Fruit fly (Drosophila melanogaster) whole organism, embryonic: Measurements from ENCODE around the gene barr.

Experiments used
- ATbp ChIP-seq: fragments of 200-800 bp; sonication (Bioruptor generic); optimal IDR thresholded peaks from 2 replicates; lab custom pipeline; 2017; ENCODE audit warnings: missing biosample characterization, mild to moderate bottlenecking, missing genetic modification characterization, missing genetic modification reagents
- Ada2b ChIP-seq: fragments of 200-800 bp; sonication (Bioruptor generic); IDR thresholded peaks from 2 replicates; pipeline ENCODE4 v1.3.6; 2022; ENCODE audit warnings: missing biosample characterization, missing genetic modification characterization
- Asciz ChIP-seq: fragments of 200-800 bp; sonication (Bioruptor generic); optimal IDR thresholded peaks from 2 replicates; lab custom pipeline; 2017; ENCODE audit warnings: missing biosample characterization, mild to moderate bottlenecking, missing genetic modification characterization, missing genetic modification reagents
- Atf-2 ChIP-seq: fragments of 200-800 bp; sonication (Bioruptor generic); optimal IDR thresholded peaks from 2 replicates; lab custom pipeline; 2016; ENCODE audit warnings: missing biosample characterization, missing genetic modification characterization
- CG11695 ChIP-seq: fragments of 200-800 bp; sonication (Bioruptor generic); IDR thresholded peaks from 3 replicates; pipeline ENCODE4 v1.3.6; 2022; ENCODE audit warnings: missing biosample characterization, missing genetic modification characterization
- CG11696 ChIP-seq: fragments of 200-800 bp; sonication (Bioruptor generic); IDR thresholded peaks from 2 replicates; pipeline ENCODE4 v1.3.6; 2022; ENCODE audit warnings: missing biosample characterization, missing genetic modification characterization
- CG13123 ChIP-seq: fragments of 200-800 bp; sonication (Bioruptor generic); optimal IDR thresholded peaks from 2 replicates; lab custom pipeline; 2016; ENCODE audit warnings: missing biosample characterization, missing genetic modification characterization
- CG15479 ChIP-seq: fragments of 200-800 bp; sonication (Bioruptor generic); optimal IDR thresholded peaks from 3 replicates; lab custom pipeline; 2019; ENCODE audit warnings: missing biosample characterization, mild to moderate bottlenecking, missing genetic modification characterization, moderate library complexity
- CG16779 ChIP-seq: fragments of 200-800 bp; sonication (Bioruptor generic); IDR thresholded peaks from 2 replicates; pipeline ENCODE4 v1.3.6; 2022; ENCODE audit warnings: missing biosample characterization, missing genetic modification characterization
- CG17186 ChIP-seq: fragments of 200-800 bp; sonication (Bioruptor generic); optimal IDR thresholded peaks from 3 replicates; lab custom pipeline; 2017; ENCODE audit warnings: missing biosample characterization, missing genetic modification reagents, missing genetic modification characterization
- CG30431 ChIP-seq: fragments of 200-800 bp; sonication (Bioruptor generic); optimal IDR thresholded peaks from 2 replicates; lab custom pipeline; 2017; ENCODE audit warnings: missing biosample characterization, missing genetic modification characterization
- CG31388 ChIP-seq: fragments of 200-800 bp; sonication (Bioruptor generic); optimal IDR thresholded peaks from 2 replicates; lab custom pipeline; 2016; ENCODE audit warnings: missing biosample characterization, missing genetic modification characterization
- CG32772 ChIP-seq: fragments of 200-800 bp; sonication (Bioruptor generic); IDR thresholded peaks from 2 replicates; pipeline ENCODE4 v1.3.6; 2022; ENCODE audit warnings: missing biosample characterization, missing genetic modification characterization
- CG3281 ChIP-seq: fragments of 200-800 bp; sonication (Bioruptor generic); optimal IDR thresholded peaks from 3 replicates; lab custom pipeline; 2017; ENCODE audit warnings: missing biosample characterization, mild to moderate bottlenecking, missing genetic modification characterization
- CG5180 ChIP-seq: fragments of 200-800 bp; sonication (Bioruptor generic); optimal IDR thresholded peaks from 3 replicates; lab custom pipeline; 2017; ENCODE audit warnings: missing biosample characterization, missing genetic modification characterization, mild to moderate bottlenecking, moderate library complexity, missing genetic modification reagents
- CG5953 ChIP-seq: fragments of 200-800 bp; sonication (Bioruptor generic); IDR thresholded peaks from 2 replicates; pipeline ENCODE4 v1.3.6; 2022; ENCODE audit warnings: missing biosample characterization, missing genetic modification characterization
- CG6272 ChIP-seq: fragments of 200-800 bp; sonication (Bioruptor generic); IDR thresholded peaks from 2 replicates; pipeline ENCODE4 v1.3.6; 2022; ENCODE audit warnings: missing biosample characterization, missing genetic modification characterization
- CG8388 ChIP-seq: fragments of 200-800 bp; sonication (Bioruptor generic); optimal IDR thresholded peaks from 2 replicates; lab custom pipeline; 2019; ENCODE audit warnings: missing biosample characterization, mild to moderate bottlenecking, missing genetic modification characterization, moderate library complexity
- Dad ChIP-seq: fragments of 200-800 bp; sonication (Bioruptor generic); optimal IDR thresholded peaks from 3 replicates; lab custom pipeline; 2016; ENCODE audit warnings: missing biosample characterization, missing genetic modification characterization
- Doc2 ChIP-seq: fragments of 200-800 bp; sonication (Bioruptor generic); IDR thresholded peaks from 2 replicates; pipeline ENCODE4 v1.3.6; 2022; ENCODE audit warnings: missing biosample characterization, missing genetic modification characterization
- Dref ChIP-seq: fragments of 200-800 bp; sonication (Bioruptor generic); IDR thresholded peaks from 2 replicates; pipeline ENCODE4 v1.3.6; 2022; ENCODE audit warnings: missing biosample characterization, missing genetic modification characterization
- ERR ChIP-seq: fragments of 200-800 bp; sonication (Bioruptor generic); optimal IDR thresholded peaks from 2 replicates; lab custom pipeline; 2016; ENCODE audit warnings: missing biosample characterization, missing genetic modification characterization
- Fer3 ChIP-seq: fragments of 200-800 bp; sonication (Bioruptor generic); optimal IDR thresholded peaks from 2 replicates; lab custom pipeline; 2018; ENCODE audit warnings: missing biosample characterization, mild to moderate bottlenecking, missing genetic modification characterization, moderate library complexity
- HLHmδ ChIP-seq: fragments of 200-800 bp; sonication (Bioruptor generic); optimal IDR thresholded peaks from 2 replicates; lab custom pipeline; 2018; ENCODE audit warnings: missing biosample characterization, mild to moderate bottlenecking, missing genetic modification characterization, moderate library complexity
- Hsf ChIP-seq: fragments of 200-800 bp; sonication (Bioruptor generic); optimal IDR thresholded peaks from 3 replicates; lab custom pipeline; 2016; ENCODE audit warnings: missing biosample characterization, missing genetic modification characterization
- Lim3 ChIP-seq: fragments of 200-800 bp; sonication (Bioruptor generic); IDR thresholded peaks from 2 replicates; pipeline ENCODE4 v1.3.6; 2022; ENCODE audit warnings: missing biosample characterization, missing genetic modification characterization
- NC2β ChIP-seq: fragments of 200-800 bp; sonication (Bioruptor generic); optimal IDR thresholded peaks from 2 replicates; lab custom pipeline; 2016; ENCODE audit warnings: missing biosample characterization, missing genetic modification characterization
- Poxn ChIP-seq: fragments of 200-800 bp; sonication (Bioruptor generic); IDR thresholded peaks from 2 replicates; pipeline ENCODE4 v1.3.6; 2022; ENCODE audit warnings: missing biosample characterization, missing genetic modification characterization
- Xbp1 ChIP-seq: fragments of 200-800 bp; sonication (Bioruptor generic); optimal IDR thresholded peaks from 3 replicates; lab custom pipeline; 2016; ENCODE audit warnings: missing biosample characterization, mild to moderate bottlenecking, missing genetic modification characterization
- ase ChIP-seq: fragments of 200-800 bp; sonication (Bioruptor generic); IDR thresholded peaks from 3 replicates; pipeline ENCODE4 v1.3.6; 2022; ENCODE audit warnings: missing biosample characterization, missing genetic modification characterization
- bowl ChIP-seq: fragments of 200-800 bp; sonication (Bioruptor generic); IDR thresholded peaks from 2 replicates; pipeline ENCODE4 v1.3.6; 2022; ENCODE audit warnings: missing biosample characterization, missing genetic modification characterization
- cas ChIP-seq: fragments of 200-800 bp; sonication (Bioruptor generic); IDR thresholded peaks from 2 replicates; pipeline ENCODE4 v1.3.6; 2022; ENCODE audit warnings: missing biosample characterization, missing genetic modification characterization
- chn ChIP-seq: fragments of 200-800 bp; sonication (Bioruptor generic); optimal IDR thresholded peaks from 2 replicates; lab custom pipeline; 2016; ENCODE audit warnings: missing biosample characterization, missing genetic modification characterization
- dan ChIP-seq: fragments of 200-800 bp; sonication (Bioruptor generic); IDR thresholded peaks from 2 replicates; pipeline ENCODE4 v1.3.6; 2022; ENCODE audit warnings: missing biosample characterization, missing genetic modification characterization
- dysf ChIP-seq: fragments of 200-800 bp; sonication (Bioruptor generic); IDR thresholded peaks from 3 replicates; pipeline ENCODE4 v1.3.6; 2022; ENCODE audit warnings: missing biosample characterization, missing genetic modification characterization
- fd102C ChIP-seq: fragments of 200-800 bp; sonication (Bioruptor generic); optimal IDR thresholded peaks from 2 replicates; lab custom pipeline; 2018; ENCODE audit warnings: missing biosample characterization, mild to moderate bottlenecking, missing genetic modification characterization, moderate library complexity
- fd96Cb ChIP-seq: fragments of 200-800 bp; sonication (Bioruptor generic); optimal IDR thresholded peaks from 2 replicates; lab custom pipeline; 2018; ENCODE audit warnings: missing biosample characterization, mild to moderate bottlenecking, missing genetic modification characterization, moderate library complexity
- gem ChIP-seq: fragments of 200-800 bp; sonication (Bioruptor generic); optimal IDR thresholded peaks from 2 replicates; lab custom pipeline; 2019; ENCODE audit warnings: missing biosample characterization, mild to moderate bottlenecking, missing genetic modification characterization, moderate library complexity
- hkb ChIP-seq, 2 experiments: fragments of 200-800 bp in 1 of 2; fragments of >200 bp in 1 of 2; sonication (Bioruptor generic) in 1 of 2; IDR thresholded peaks in 1 of 2; optimal IDR thresholded peaks in 1 of 2; 2 replicates each; pipeline versions ENCODE4 v1.3.6 to Lab custom; 2017 to 2022; ENCODE audit warnings: missing biosample characterization in 1 of 2, missing genetic modification characterization in 1 of 2
- insv ChIP-seq, 2 experiments: fragments of 200-800 bp; sonication (Bioruptor generic); optimal IDR thresholded peaks; 3 replicates each; lab custom pipeline; 2016 to 2018; ENCODE audit warnings: missing biosample characterization in 2 of 2, missing genetic modification characterization in 2 of 2
- klu ChIP-seq: fragments of 200-800 bp; sonication (Bioruptor generic); IDR thresholded peaks from 2 replicates; pipeline ENCODE4 v1.3.6; 2022; ENCODE audit warnings: missing biosample characterization, missing genetic modification characterization
- lab ChIP-seq: fragments of 200-800 bp; sonication (Bioruptor generic); optimal IDR thresholded peaks from 3 replicates; lab custom pipeline; 2017; ENCODE audit warnings: missing biosample characterization, missing genetic modification characterization, mild to moderate bottlenecking, moderate library complexity, missing genetic modification reagents
- nmo ChIP-seq: fragments of 200-800 bp; sonication (Bioruptor generic); optimal IDR thresholded peaks from 2 replicates; lab custom pipeline; 2018; ENCODE audit warnings: missing biosample characterization, mild to moderate bottlenecking, missing genetic modification characterization, moderate library complexity
- pita ChIP-seq: fragments of 200-800 bp; sonication (Bioruptor generic); optimal IDR thresholded peaks from 2 replicates; lab custom pipeline; 2017; ENCODE audit warnings: missing biosample characterization, mild to moderate bottlenecking, missing genetic modification characterization
- prd ChIP-seq, 3 experiments: fragments of >200 bp in 2 of 3; fragments of 200-800 bp in 1 of 3; sonication (Bioruptor generic) in 1 of 3; optimal IDR thresholded peaks in 2 of 3; IDR thresholded peaks in 1 of 3; 2 replicates in 2 of 3; 3 replicates in 1 of 3; pipeline versions ENCODE4 v1.3.6 to Lab custom; 2017 to 2022; ENCODE audit warnings: missing biosample characterization in 1 of 3, missing genetic modification characterization in 1 of 3
- rib ChIP-seq: fragments of 200-800 bp; sonication (Bioruptor generic); IDR thresholded peaks from 2 replicates; pipeline ENCODE4 v1.3.6; 2022; ENCODE audit warnings: missing biosample characterization, missing genetic modification characterization
- schlank ChIP-seq: fragments of 200-800 bp; sonication (Bioruptor generic); optimal IDR thresholded peaks from 2 replicates; lab custom pipeline; 2018; ENCODE audit warnings: missing biosample characterization, mild to moderate bottlenecking, missing genetic modification characterization
- toy ChIP-seq: fragments of 200-800 bp; sonication (Bioruptor generic); IDR thresholded peaks from 2 replicates; pipeline ENCODE4 v1.3.6; 2022; ENCODE audit warnings: missing biosample characterization, missing genetic modification characterization

The barr gene

DNA sequence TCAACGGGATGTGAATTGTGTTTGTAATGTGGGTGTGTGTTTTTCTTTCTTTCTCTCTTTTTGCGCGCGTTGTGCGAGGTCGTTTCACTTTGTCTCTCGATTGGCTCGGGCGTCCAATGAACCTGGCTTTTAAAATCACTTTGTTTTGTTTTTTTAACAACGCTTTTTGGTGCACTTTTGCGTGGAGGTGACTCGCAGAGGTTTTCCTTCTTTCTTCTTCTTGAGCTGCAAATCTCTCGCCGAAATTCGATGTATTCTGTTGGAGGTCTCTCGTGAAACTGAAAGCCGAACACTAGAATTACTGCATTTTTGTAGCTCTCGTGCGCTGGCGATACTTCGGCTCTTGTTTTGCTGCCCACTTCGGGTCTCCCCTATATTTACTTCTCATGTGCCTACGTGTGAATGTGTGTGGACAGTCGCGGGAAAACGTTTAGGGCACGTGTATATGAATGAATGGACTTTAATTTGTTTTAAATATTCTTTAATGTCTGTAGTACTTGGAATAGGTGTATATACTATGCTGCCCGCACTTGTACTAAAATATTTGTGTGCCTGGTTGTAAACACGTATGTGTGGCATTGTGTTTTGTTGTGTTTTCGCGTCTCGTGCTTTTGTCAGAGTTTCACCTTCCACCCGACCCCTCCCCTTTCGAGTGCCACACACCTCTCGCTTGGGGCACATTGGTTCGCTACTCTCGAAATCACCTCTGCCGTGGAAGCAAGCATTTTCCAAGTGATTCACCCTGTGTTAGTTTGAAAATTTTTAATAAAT, 23.8 kb upstream of the barr start, which contains the start of gene fok (continued):
- TF ChIP-seq CG16779 (GFP tag; lab: Robert Waterston, UW) (peak; percentile 80; the same call in 1 of the 2 replicates), chn (GFP tag; lab: Kevin White, UChicago) (peak; percentile 94), CG11696 (GFP tag; lab: Robert Waterston, UW) (peak; percentile 100), CG15479 (GFP tag; lab: Kevin White, UChicago) (peak; percentile 61), ERR (GFP tag; lab: Kevin White, UChicago) (peak; percentile 93), CG3281 (peak; percentile 98), nmo (GFP tag; lab: Kevin White, UChicago) (peak; percentile 97), Asciz (GFP tag; lab: Kevin White, UChicago) (peak; percentile 96), prd (optimal IDR thresholded peaks at IDR 0.05; lab: Kevin White, UChicago) (no peak), prd (GFP tag; IDR thresholded peaks at IDR 0.05; lab: Robert Waterston, UW) (peak; percentile 95), Ada2b (peak; percentile 91), gem (tag; lab: Kevin White, UChicago) (peak; percentile 98), fd102C (GFP tag; lab: Kevin White, UChicago) (peak; percentile 75), rib (GFP tag; lab: Robert Waterston, UW) (peak; percentile 98), Atf-2 (GFP tag; lab: Kevin White, UChicago) (peak; percentile 92), pita (no peak), ATbp (GFP tag; lab: Kevin White, UChicago) (peak; percentile 97), CG8388 (peak; percentile 95), fd96Cb (tag; lab: Kevin White, UChicago) (peak; percentile 94), Fer3 (peak; percentile 96), dan (peak; percentile 68), klu (GFP tag; lab: Robert Waterston, UW) (peak; percentile 90), Hsf (GFP tag; lab: Kevin White, UChicago) (peak; percentile 96), Lim3 (GFP tag; lab: Robert Waterston, UW) (peak; percentile 66; the same call in 1 of the 2 replicates), Doc2 (GFP tag; lab: Robert Waterston, UW) (peak; percentile 52), bowl (GFP tag; lab: Robert Waterston, UW) (peak; percentile 88), dysf (peak; percentile 98), CG31388 (GFP tag; lab: Kevin White, UChicago) (peak; percentile 86), Poxn (GFP tag; lab: Robert Waterston, UW) (peak; percentile 87), HLHmδ (GFP tag; lab: Kevin White, UChicago) (peak; percentile 75), CG13123 (GFP tag; lab: Kevin White, UChicago) (peak; percentile 86), Xbp1 (peak; percentile 96), NC2β (peak; percentile 95), CG11695 (GFP tag; lab: Robert Waterston, UW) (peak; percentile 96), cas (GFP tag; lab: Robert Waterston, UW) (peak; percentile 82), insv (GFP tag; optimal IDR thresholded peaks at IDR 0.05; lab: Kevin White, UChicago) (peak in 1 of 2 experiments; percentile 84), ase (peak; percentile 87), toy (GFP tag; lab: Robert Waterston, UW) (peak; percentile 81), CG5953 (GFP tag; lab: Robert Waterston, UW) (peak; percentile 93), hkb (optimal IDR thresholded peaks at IDR 0.05; lab: Kevin White, UChicago) (no peak), hkb (GFP tag; IDR thresholded peaks at IDR 0.05; lab: Robert Waterston, UW) (peak; percentile 98), CG32772 (GFP tag; lab: Robert Waterston, UW) (peak; percentile 91), CG30431 (GFP tag; lab: Kevin White, UChicago) (peak; percentile 91), Dref (0 out of 2 replicates have a peak, but pooled peaks have one; percentile 33), schlank (tag; lab: Kevin White, UChicago) (peak; percentile 94), lab (peak; percentile 99), CG17186 (GFP tag; lab: Kevin White, UChicago) (peak; percentile 66), CG5180 (GFP tag; lab: Kevin White, UChicago) (peak; percentile 92), CG6272 (peak; percentile 89), Dad (peak; percentile 93)
